Fruit fly (Drosophila melanogaster) whole organism, embryonic: ENCODE data around the gene CG43179.

Experiments
- B-H1 ChIP-seq: fragments of 200-800 bp; sonication (Bioruptor generic); IDR thresholded peaks from 3 replicates; pipeline ENCODE4 v1.3.6; 2022; ENCODE audit warnings: missing biosample characterization, missing genetic modification characterization
- Bteb2 ChIP-seq: fragments of 200-800 bp; sonication (Bioruptor generic); optimal IDR thresholded peaks from 2 replicates; lab custom pipeline; 2016; ENCODE audit warnings: missing biosample characterization, missing genetic modification characterization
- CG10209 ChIP-seq: fragments of 200-800 bp; sonication (Bioruptor generic); optimal IDR thresholded peaks from 3 replicates; lab custom pipeline; 2017; ENCODE audit warnings: missing biosample characterization, mild to moderate bottlenecking, missing genetic modification characterization, missing genetic modification reagents
- CG10431 ChIP-seq: fragments of 200-800 bp; sonication (Bioruptor generic); optimal IDR thresholded peaks from 3 replicates; lab custom pipeline; 2018; ENCODE audit warnings: missing biosample characterization, mild to moderate bottlenecking, missing genetic modification characterization
- CG12104 ChIP-seq: fragments of 200-800 bp; sonication (Bioruptor generic); optimal IDR thresholded peaks from 3 replicates; lab custom pipeline; 2016; ENCODE audit warnings: missing biosample characterization, missing genetic modification characterization
- CG1233 ChIP-seq: fragments of 200-800 bp; sonication (Bioruptor generic); optimal IDR thresholded peaks from 4 replicates; lab custom pipeline; 2018; ENCODE audit warnings: missing biosample characterization, mild to moderate bottlenecking, missing genetic modification characterization
- CG12391 ChIP-seq: fragments of 200-800 bp; sonication (Bioruptor generic); optimal IDR thresholded peaks from 3 replicates; lab custom pipeline; 2018; ENCODE audit warnings: missing biosample characterization, mild to moderate bottlenecking, missing genetic modification characterization, moderate library complexity
- CG13296 ChIP-seq: fragments of 200-800 bp; sonication (Bioruptor generic); optimal IDR thresholded peaks from 3 replicates; lab custom pipeline; 2018; ENCODE audit warnings: missing biosample characterization, mild to moderate bottlenecking, missing genetic modification characterization
- CG13424 ChIP-seq: fragments of 200-800 bp; sonication (Bioruptor generic); optimal IDR thresholded peaks from 2 replicates; lab custom pipeline; 2019; ENCODE audit warnings: missing biosample characterization, mild to moderate bottlenecking, missing genetic modification characterization, moderate library complexity
- CG15269 ChIP-seq: fragments of 200-800 bp; sonication (Bioruptor generic); optimal IDR thresholded peaks from 2 replicates; lab custom pipeline; 2018; ENCODE audit warnings: missing biosample characterization, mild to moderate bottlenecking, missing genetic modification characterization, moderate library complexity
- CG16815 ChIP-seq: fragments of 200-800 bp; sonication (Bioruptor generic); optimal IDR thresholded peaks from 3 replicates; lab custom pipeline; 2017; ENCODE audit warnings: missing biosample characterization, mild to moderate bottlenecking, missing genetic modification characterization
- CG17385 ChIP-seq: fragments of 200-800 bp; sonication (Bioruptor generic); optimal IDR thresholded peaks from 3 replicates; lab custom pipeline; 2018; ENCODE audit warnings: missing biosample characterization, mild to moderate bottlenecking, missing genetic modification characterization
- CG18599 ChIP-seq: fragments of 200-800 bp; sonication (Bioruptor generic); optimal IDR thresholded peaks from 3 replicates; lab custom pipeline; 2017; ENCODE audit warnings: missing biosample characterization, missing genetic modification characterization, mild to moderate bottlenecking, moderate library complexity, missing genetic modification reagents
- CG2120 ChIP-seq: fragments of 200-800 bp; sonication (Bioruptor generic); optimal IDR thresholded peaks from 3 replicates; lab custom pipeline; 2016; ENCODE audit warnings: missing biosample characterization, missing genetic modification characterization
- CG2678 ChIP-seq: fragments of 200-800 bp; sonication (Bioruptor generic); optimal IDR thresholded peaks from 3 replicates; lab custom pipeline; 2019; ENCODE audit warnings: missing biosample characterization, mild to moderate bottlenecking, missing genetic modification characterization, moderate library complexity
- CG3281 ChIP-seq: fragments of 200-800 bp; sonication (Bioruptor generic); optimal IDR thresholded peaks from 3 replicates; lab custom pipeline; 2017; ENCODE audit warnings: missing biosample characterization, mild to moderate bottlenecking, missing genetic modification characterization
- CG4282 ChIP-seq: fragments of 200-800 bp; sonication (Bioruptor generic); optimal IDR thresholded peaks from 2 replicates; lab custom pipeline; 2016; ENCODE audit warnings: missing biosample characterization, missing genetic modification characterization
- CG6689 ChIP-seq: fragments of 200-800 bp; sonication (Bioruptor generic); IDR thresholded peaks from 2 replicates; pipeline ENCODE4 v1.3.6; 2022; ENCODE audit warnings: missing biosample characterization, missing genetic modification characterization
- CG7556 ChIP-seq: fragments of 200-800 bp; sonication (Bioruptor generic); optimal IDR thresholded peaks from 2 replicates; lab custom pipeline; 2017; ENCODE audit warnings: missing biosample characterization, mild to moderate bottlenecking, missing genetic modification characterization
- CG7839 ChIP-seq: fragments of 200-800 bp; sonication (Bioruptor generic); optimal IDR thresholded peaks from 3 replicates; lab custom pipeline; 2018; ENCODE audit warnings: missing biosample characterization, mild to moderate bottlenecking, missing genetic modification characterization, moderate library complexity
- CG8290 ChIP-seq, 3 experiments: fragments of 200-800 bp; sonication (Bioruptor generic); optimal IDR thresholded peaks; 2 replicates each; lab custom pipeline; 2016 to 2019; ENCODE audit warnings: missing biosample characterization in 3 of 3, missing genetic modification characterization in 3 of 3, mild to moderate bottlenecking in 2 of 3, moderate library complexity in 1 of 3
- CG9932 ChIP-seq: fragments of 200-800 bp; sonication (Bioruptor generic); IDR thresholded peaks from 2 replicates; pipeline ENCODE4 v1.3.6; 2022; ENCODE audit warnings: missing biosample characterization, missing genetic modification characterization
- Camta ChIP-seq: fragments of 200-800 bp; sonication (Bioruptor generic); optimal IDR thresholded peaks from 2 replicates; lab custom pipeline; 2016; ENCODE audit warnings: missing biosample characterization, missing genetic modification characterization
- Dad ChIP-seq: fragments of 200-800 bp; sonication (Bioruptor generic); optimal IDR thresholded peaks from 3 replicates; lab custom pipeline; 2016; ENCODE audit warnings: missing biosample characterization, missing genetic modification characterization
- Dbx ChIP-seq: fragments of 200-800 bp; sonication (Bioruptor generic); IDR thresholded peaks from 3 replicates; pipeline ENCODE4 v1.3.6; 2022; ENCODE audit warnings: missing biosample characterization, missing genetic modification characterization
- Med ChIP-seq: fragments of 200-800 bp; sonication (Bioruptor generic); peaks from one replicate; lab custom pipeline; 2016; ENCODE audit warnings: missing biosample characterization, missing genetic modification characterization, mild to moderate bottlenecking, inconsistent platforms, moderate library complexity
- Meics ChIP-seq: fragments of 200-800 bp; sonication (Bioruptor generic); optimal IDR thresholded peaks from 2 replicates; lab custom pipeline; 2017; ENCODE audit warnings: missing biosample characterization, mild to moderate bottlenecking, missing genetic modification characterization
- Optix ChIP-seq: fragments of 200-800 bp; sonication (Bioruptor generic); IDR thresholded peaks from 3 replicates; pipeline ENCODE4 v1.3.6; 2022; ENCODE audit warnings: missing biosample characterization, missing genetic modification characterization
- Rfx ChIP-seq: fragments of 200-800 bp; sonication (Bioruptor generic); IDR thresholded peaks from 2 replicates; pipeline ENCODE4 v1.3.6; 2022; ENCODE audit warnings: missing biosample characterization, missing genetic modification characterization
- Sox102F ChIP-seq: fragments of 200-800 bp; sonication (Bioruptor generic); optimal IDR thresholded peaks from 2 replicates; lab custom pipeline; 2018; ENCODE audit warnings: missing biosample characterization, mild to moderate bottlenecking, missing genetic modification characterization, moderate library complexity
- Trl ChIP-seq, 3 experiments: fragments of >200 bp in 2 of 3; fragments of 200-800 bp in 1 of 3; sonication (Bioruptor generic) in 1 of 3; optimal IDR thresholded peaks; 2 replicates in 1 of 3; 3 replicates in 2 of 3; lab custom pipeline; 2016 to 2017; ENCODE audit warnings: missing biosample characterization in 1 of 3, missing genetic modification characterization in 1 of 3
- bcd ChIP-seq: fragments of 200-800 bp; sonication (Bioruptor generic); optimal IDR thresholded peaks from 2 replicates; lab custom pipeline; 2017; ENCODE audit warnings: missing biosample characterization, mild to moderate bottlenecking, missing genetic modification characterization
- cg ChIP-seq: fragments of 200-800 bp; sonication (Bioruptor generic); optimal IDR thresholded peaks from 3 replicates; lab custom pipeline; 2019; ENCODE audit warnings: missing biosample characterization, mild to moderate bottlenecking, missing genetic modification characterization, moderate library complexity
- cwo ChIP-seq: fragments of 200-800 bp; sonication (Bioruptor generic); optimal IDR thresholded peaks from 3 replicates; lab custom pipeline; 2017; ENCODE audit warnings: missing biosample characterization, missing genetic modification characterization, mild to moderate bottlenecking, moderate library complexity, missing genetic modification reagents
- ewg ChIP-seq: fragments of 200-800 bp; sonication (Bioruptor generic); optimal IDR thresholded peaks from 3 replicates; lab custom pipeline; 2017; ENCODE audit warnings: mild to moderate bottlenecking, missing biosample characterization, missing genetic modification reagents, missing genetic modification characterization
- gem ChIP-seq: fragments of 200-800 bp; sonication (Bioruptor generic); optimal IDR thresholded peaks from 2 replicates; lab custom pipeline; 2019; ENCODE audit warnings: missing biosample characterization, mild to moderate bottlenecking, missing genetic modification characterization, moderate library complexity
- gfzf ChIP-seq: fragments of 200-800 bp; sonication (Bioruptor generic); optimal IDR thresholded peaks from 2 replicates; lab custom pipeline; 2016; ENCODE audit warnings: missing biosample characterization, mild to moderate bottlenecking, missing genetic modification characterization, moderate library complexity
- gro ChIP-seq: fragments of 200-800 bp; sonication (Bioruptor generic); optimal IDR thresholded peaks from 2 replicates; lab custom pipeline; 2016; ENCODE audit warnings: missing biosample characterization, missing genetic modification characterization
- ind ChIP-seq: fragments of 200-800 bp; sonication (Bioruptor generic); optimal IDR thresholded peaks from 3 replicates; lab custom pipeline; 2016; ENCODE audit warnings: missing biosample characterization, missing genetic modification characterization
- kah ChIP-seq: fragments of 200-800 bp; sonication (Bioruptor generic); optimal IDR thresholded peaks from 2 replicates; lab custom pipeline; 2018; ENCODE audit warnings: missing biosample characterization, mild to moderate bottlenecking, missing genetic modification characterization
- klu ChIP-seq: fragments of 200-800 bp; sonication (Bioruptor generic); IDR thresholded peaks from 2 replicates; pipeline ENCODE4 v1.3.6; 2022; ENCODE audit warnings: missing biosample characterization, missing genetic modification characterization
- sd ChIP-seq: fragments of 200-800 bp; sonication (Bioruptor generic); optimal IDR thresholded peaks from 3 replicates; lab custom pipeline; 2018; ENCODE audit warnings: missing biosample characterization, mild to moderate bottlenecking, missing genetic modification characterization, moderate library complexity
- sens ChIP-seq: fragments of 200-800 bp; sonication (Bioruptor generic); peaks from one replicate; lab custom pipeline; 2016; ENCODE audit warnings: missing biosample characterization, missing genetic modification characterization
- sima ChIP-seq: fragments of 200-800 bp; sonication (Bioruptor generic); optimal IDR thresholded peaks from 2 replicates; lab custom pipeline; 2016; ENCODE audit warnings: missing biosample characterization, missing genetic modification characterization
- sr ChIP-seq: fragments of 200-800 bp; sonication (Bioruptor generic); IDR thresholded peaks from 3 replicates; pipeline ENCODE4 v1.3.6; 2022; ENCODE audit warnings: missing biosample characterization, missing genetic modification characterization
- tgo ChIP-seq: fragments of 200-800 bp; sonication (Bioruptor generic); IDR thresholded peaks from 3 replicates; pipeline ENCODE4 v1.3.6; 2022; ENCODE audit warnings: missing biosample characterization, missing genetic modification characterization
- vvl ChIP-seq: fragments of 200-800 bp; sonication (Bioruptor generic); IDR thresholded peaks from 2 replicates; pipeline ENCODE4 v1.3.6; 2022; ENCODE audit warnings: missing biosample characterization, missing genetic modification characterization

CG43179 gene

dm6 chr3R:14289958-14290835 is 34.3 kb downstream of the CG43179 start (continued):
- TF ChIP-seq CG8290 (GFP tag; optimal IDR thresholded peaks at IDR 0.05; lab: Kevin White, UChicago): no peak
- TF ChIP-seq CG8290 (tag; optimal IDR thresholded peaks at IDR 0.05; lab: Kevin White, UChicago): peak in 1 of 2 experiments; percentile 15
- TF ChIP-seq CG17385 (GFP tag; lab: Kevin White, UChicago): peak; percentile 1
- TF ChIP-seq CG6689 (GFP tag; lab: Robert Waterston, UW): 0 out of 2 replicates have a peak, but pooled peaks have one; percentile 18
- TF ChIP-seq CG4282 (GFP tag; lab: Kevin White, UChicago): no peak
- peak; percentile 28 for TF ChIP-seq cwo (GFP tag; lab: Kevin White, UChicago)
- TF ChIP-seq CG15269 (tag; lab: Kevin White, UChicago): peak; percentile 21
- TF ChIP-seq bcd (GFP tag; lab: Kevin White, UChicago): no peak
- TF ChIP-seq sd: no peak
- no peak for TF ChIP-seq CG16815 (GFP tag; lab: Kevin White, UChicago)
- no peak for TF ChIP-seq Dad (GFP tag; lab: Kevin White, UChicago)
- TF ChIP-seq klu (GFP tag; lab: Robert Waterston, UW): no peak
- peak; percentile 25 for TF ChIP-seq Meics (GFP tag; lab: Kevin White, UChicago)
- no peak for TF ChIP-seq sima
- peak; percentile 49 for TF ChIP-seq gem
- TF ChIP-seq vvl (GFP tag; lab: Robert Waterston, UW): 0 out of 2 replicates have a peak, but pooled peaks have one; percentile 23
- TF ChIP-seq Camta: no peak
- TF ChIP-seq CG12104 (GFP tag; lab: Kevin White, UChicago): no peak
- peak; percentile 41 for TF ChIP-seq CG7839 (tag; lab: Kevin White, UChicago)
- peak; percentile 52 for TF ChIP-seq CG13424 (tag; lab: Kevin White, UChicago)
- peak; percentile 19; the same call in 1 of the 3 replicates for TF ChIP-seq tgo
- TF ChIP-seq Dbx (GFP tag; lab: Robert Waterston, UW): 0 out of 3 replicates have a peak, but pooled peaks have one; percentile 15
- peak; percentile 23 for TF ChIP-seq CG12391 (tag; lab: Kevin White, UChicago)
- TF ChIP-seq sens (GFP tag; lab: Kevin White, UChicago): peak; percentile 70
- no peak for TF ChIP-seq gro (GFP tag; lab: Kevin White, UChicago)
- no peak for TF ChIP-seq B-H1 (GFP tag; lab: Robert Waterston, UW)
- no peak for TF ChIP-seq CG10431 (GFP tag; lab: Kevin White, UChicago)
- peak; percentile 98 for TF ChIP-seq sr (GFP tag; lab: Robert Waterston, UW)
- peak; percentile 28 for TF ChIP-seq cg (GFP tag; lab: Kevin White, UChicago)
- peak; percentile 19 for TF ChIP-seq CG10209
- TF ChIP-seq Trl (optimal IDR thresholded peaks at IDR 0.05; lab: Kevin White, UChicago): no peak
- TF ChIP-seq Trl (GFP tag; optimal IDR thresholded peaks at IDR 0.05; lab: Kevin White, UChicago): no peak
- peak; percentile 69 for TF ChIP-seq Med
- peak; percentile 16 for TF ChIP-seq CG2120
- TF ChIP-seq kah: no peak
- 0 out of 2 replicates have a peak, but pooled peaks have one; percentile 4 for TF ChIP-seq CG9932 (GFP tag; lab: Robert Waterston, UW)
- TF ChIP-seq ind (GFP tag; lab: Kevin White, UChicago): peak; percentile 9
- TF ChIP-seq Optix (GFP tag; lab: Robert Waterston, UW): no peak
- peak; percentile 40 for TF ChIP-seq Sox102F (GFP tag; lab: Kevin White, UChicago)
- peak; percentile 59 for TF ChIP-seq CG2678 (tag; lab: Kevin White, UChicago)
- peak; percentile 51 for TF ChIP-seq CG18599 (GFP tag; lab: Kevin White, UChicago)
- peak; percentile 28 for TF ChIP-seq CG7556
- no peak for TF ChIP-seq gfzf (GFP tag; lab: Kevin White, UChicago)
- peak; percentile 25 for TF ChIP-seq CG13296 (GFP tag; lab: Kevin White, UChicago)
- no peak for TF ChIP-seq Bteb2 (GFP tag; lab: Kevin White, UChicago)
- peak; percentile 50 for TF ChIP-seq CG3281
- TF ChIP-seq ewg: no peak
- TF ChIP-seq Rfx (GFP tag; lab: Robert Waterston, UW): peak; percentile 29
- peak; percentile 20 for TF ChIP-seq CG1233 (GFP tag; lab: Kevin White, UChicago)
